Fruit fly (Drosophila melanogaster) Kc167 (cell line): ENCODE data around the gene ArfGAP1.

Experiments used
- Myc ChIP-seq: fragments of >200 bp; optimal IDR thresholded peaks from 2 replicates; lab custom pipeline; 2017; ENCODE audit warnings: missing external identifiers
- Sin3A ChIP-seq: fragments of >200 bp; optimal IDR thresholded peaks from 2 replicates; lab custom pipeline; 2018; ENCODE audit warnings: missing external identifiers
- h ChIP-seq: fragments of >200 bp; optimal IDR thresholded peaks from 3 replicates; lab custom pipeline; 2018; ENCODE audit warnings: missing external identifiers
- insv ChIP-seq: fragments of >200 bp; optimal IDR thresholded peaks from 3 replicates; lab custom pipeline; 2018; ENCODE audit warnings: missing external identifiers
- psq ChIP-seq: fragments of >200 bp; optimal IDR thresholded peaks from 2 replicates; lab custom pipeline; 2017; ENCODE audit warnings: missing external identifiers
- ttk ChIP-seq: sonication (Bioruptor generic); optimal IDR thresholded peaks from 2 replicates; lab custom pipeline; 2017; ENCODE audit warnings: missing external identifiers

DNA sequence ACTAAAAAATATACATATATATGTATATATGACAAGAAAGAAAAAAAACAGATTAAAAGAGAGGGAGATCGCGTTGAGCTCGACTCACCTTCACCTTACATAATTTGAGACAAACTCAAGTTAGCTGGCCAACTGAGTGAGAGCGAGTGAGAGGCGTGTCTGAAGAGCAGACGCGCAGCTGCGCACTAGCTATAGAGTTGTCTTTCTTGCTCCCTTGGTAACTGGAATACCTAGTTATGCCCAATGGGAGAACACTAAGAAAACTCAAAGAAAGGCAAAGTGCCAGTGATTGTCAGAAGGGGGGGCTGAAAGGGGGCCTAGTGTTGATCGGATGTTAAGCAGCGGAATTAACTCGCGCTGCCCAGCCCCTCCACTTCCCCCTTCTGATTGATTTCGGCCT lies 17.1 kb upstream of the ArfGAP1 start:
- no peak for TF ChIP-seq Myc
- no peak for TF ChIP-seq h (lab: Kevin White, UChicago)
- no peak for TF ChIP-seq psq (lab: Kevin White, UChicago)
- no peak for TF ChIP-seq insv (lab: Kevin White, UChicago)
- TF ChIP-seq ttk (lab: Kevin White, UChicago) = no peak
- TF ChIP-seq Sin3A (lab: Kevin White, UChicago) = no peak
